Worm (Caenorhabditis elegans) whole organism, mixed stage, embryonic: ENCODE measurements around the gene Y24F12A.1.

Experiments
- ham-2 ChIP-seq: fragments of 200-800 bp; sonication (Bioruptor generic); optimal IDR thresholded peaks from 2 replicates; lab custom pipeline; 2018; ENCODE audit warnings: mild to moderate bottlenecking, missing genetic modification characterization, missing compliant biosample characterization
- mab-5 ChIP-seq: fragments of 150-350 bp; optimal IDR thresholded peaks from 2 replicates; lab custom pipeline; 2014; ENCODE audit warnings: missing biosample characterization, missing genetic modification characterization
- unc-62 ChIP-seq: fragments of 150-350 bp; optimal IDR thresholded peaks from 2 replicates; lab custom pipeline; 2014; ENCODE audit warnings: missing biosample characterization, missing genetic modification reagents, missing genetic modification characterization

DNA sequence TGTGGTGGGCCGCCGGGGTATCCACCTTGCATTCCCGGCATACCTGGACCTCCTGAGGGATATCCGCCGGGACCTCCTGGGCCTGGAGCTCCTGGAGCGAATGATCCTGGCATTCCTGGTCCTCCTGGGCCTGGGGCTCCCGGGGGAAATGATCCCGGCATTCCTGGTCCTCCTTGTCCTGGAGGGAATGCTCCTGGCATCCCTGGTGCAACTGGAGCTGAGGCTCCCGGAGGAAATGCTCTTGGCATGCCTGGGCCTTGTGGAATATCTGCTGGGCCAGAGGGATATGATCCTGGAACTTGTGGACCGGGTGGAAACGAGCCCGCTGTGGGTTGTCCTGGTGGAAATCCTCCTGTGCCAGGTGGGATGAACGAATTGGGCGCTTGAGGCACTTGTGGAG is 40.0 kb upstream of the Y24F12A.1 start:
- TF ChIP-seq unc-62 (GFP tag; lab: Kevin White, UChicago): no peak
- TF ChIP-seq ham-2 (GFP tag; lab: Kevin White, UChicago): no peak
- TF ChIP-seq mab-5: no peak
